Fruit fly (Drosophila melanogaster) whole organism, embryonic: ENCODE measurements around the gene SP555.
A peak's percentile ranks its signal among the peaks of the same experiment; 100 is the strongest.

Experiments used
- Asciz ChIP-seq: fragments of 200-800 bp; sonication (Bioruptor generic); optimal IDR thresholded peaks from 2 replicates; lab custom pipeline; 2017; ENCODE audit warnings: missing biosample characterization, mild to moderate bottlenecking, missing genetic modification characterization, missing genetic modification reagents
- Bdp1 ChIP-seq: fragments of 200-800 bp; sonication (Bioruptor generic); optimal IDR thresholded peaks from 3 replicates; lab custom pipeline; 2016; ENCODE audit warnings: missing biosample characterization, missing genetic modification characterization
- CG10366 ChIP-seq: fragments of 200-800 bp; sonication (Bioruptor generic); IDR thresholded peaks from 2 replicates; pipeline ENCODE4 v1.3.6; 2022; ENCODE audit warnings: missing biosample characterization, missing genetic modification characterization
- CG12071 ChIP-seq: fragments of 200-800 bp; sonication (Bioruptor generic); optimal IDR thresholded peaks from 3 replicates; lab custom pipeline; 2018; ENCODE audit warnings: missing biosample characterization, mild to moderate bottlenecking, missing genetic modification characterization
- CG12942 ChIP-seq: fragments of 200-800 bp; sonication (Bioruptor generic); optimal IDR thresholded peaks from 3 replicates; lab custom pipeline; 2016; ENCODE audit warnings: missing biosample characterization, missing genetic modification characterization
- CG13296 ChIP-seq: fragments of 200-800 bp; sonication (Bioruptor generic); optimal IDR thresholded peaks from 3 replicates; lab custom pipeline; 2018; ENCODE audit warnings: missing biosample characterization, mild to moderate bottlenecking, missing genetic modification characterization
- CG13775 ChIP-seq: fragments of 200-800 bp; sonication (Bioruptor generic); optimal IDR thresholded peaks from 3 replicates; lab custom pipeline; 2017; ENCODE audit warnings: missing biosample characterization, mild to moderate bottlenecking, missing genetic modification characterization
- CG13894 ChIP-seq: fragments of 200-800 bp; sonication (Bioruptor generic); optimal IDR thresholded peaks from 3 replicates; lab custom pipeline; 2018; ENCODE audit warnings: missing biosample characterization, mild to moderate bottlenecking, missing genetic modification characterization, moderate library complexity
- CG15479 ChIP-seq: fragments of 200-800 bp; sonication (Bioruptor generic); optimal IDR thresholded peaks from 3 replicates; lab custom pipeline; 2019; ENCODE audit warnings: missing biosample characterization, mild to moderate bottlenecking, missing genetic modification characterization, moderate library complexity
- CG1602 ChIP-seq: fragments of 200-800 bp; sonication (Bioruptor generic); optimal IDR thresholded peaks from 3 replicates; lab custom pipeline; 2016; ENCODE audit warnings: missing biosample characterization, missing genetic modification characterization
- CG17328 ChIP-seq: fragments of 200-800 bp; sonication (Bioruptor generic); IDR thresholded peaks from 2 replicates; pipeline ENCODE4 v1.3.6; 2022; ENCODE audit warnings: missing biosample characterization, missing genetic modification characterization
- CG17385 ChIP-seq: fragments of 200-800 bp; sonication (Bioruptor generic); optimal IDR thresholded peaks from 3 replicates; lab custom pipeline; 2018; ENCODE audit warnings: missing biosample characterization, mild to moderate bottlenecking, missing genetic modification characterization
- CG18262 ChIP-seq: fragments of 200-800 bp; optimal IDR thresholded peaks from 3 replicates; lab custom pipeline; 2019; ENCODE audit warnings: missing biosample characterization, mild to moderate bottlenecking, missing genetic modification characterization, moderate library complexity
- CG1832 ChIP-seq: fragments of 200-800 bp; sonication (Bioruptor generic); optimal IDR thresholded peaks from 2 replicates; lab custom pipeline; 2017; ENCODE audit warnings: missing biosample characterization, mild to moderate bottlenecking, missing genetic modification characterization, inconsistent platforms
- CG2116 ChIP-seq: fragments of 200-800 bp; sonication (Bioruptor generic); optimal IDR thresholded peaks from 3 replicates; lab custom pipeline; 2018; ENCODE audit warnings: missing biosample characterization, mild to moderate bottlenecking, missing genetic modification characterization
- CG34224 ChIP-seq: fragments of 200-800 bp; sonication (Bioruptor generic); IDR thresholded peaks from 3 replicates; pipeline ENCODE4 v1.3.6; 2022; ENCODE audit warnings: missing biosample characterization, missing genetic modification characterization; ENCODE audit not compliant: partially characterized antibody
- CG4328 ChIP-seq: fragments of 200-800 bp; sonication (Bioruptor generic); optimal IDR thresholded peaks from 3 replicates; lab custom pipeline; 2017; ENCODE audit warnings: missing biosample characterization, missing genetic modification reagents, missing genetic modification characterization
- CG7271 ChIP-seq: fragments of 200-800 bp; sonication (Bioruptor generic); optimal IDR thresholded peaks from 2 replicates; lab custom pipeline; 2018; ENCODE audit warnings: missing biosample characterization, mild to moderate bottlenecking, missing genetic modification characterization, moderate library complexity
- CG7556 ChIP-seq: fragments of 200-800 bp; sonication (Bioruptor generic); optimal IDR thresholded peaks from 2 replicates; lab custom pipeline; 2017; ENCODE audit warnings: missing biosample characterization, mild to moderate bottlenecking, missing genetic modification characterization
- CG8089 ChIP-seq: fragments of 200-800 bp; sonication (Bioruptor generic); optimal IDR thresholded peaks from 3 replicates; lab custom pipeline; 2016; ENCODE audit warnings: missing biosample characterization, missing genetic modification characterization
- CG8290 ChIP-seq, 3 experiments: fragments of 200-800 bp; sonication (Bioruptor generic); optimal IDR thresholded peaks; 2 replicates each; lab custom pipeline; 2016 to 2019; ENCODE audit warnings: missing biosample characterization in 3 of 3, missing genetic modification characterization in 3 of 3, mild to moderate bottlenecking in 2 of 3, moderate library complexity in 1 of 3
- CG9797 ChIP-seq: fragments of 200-800 bp; sonication (Bioruptor generic); optimal IDR thresholded peaks from 3 replicates; lab custom pipeline; 2018; ENCODE audit warnings: missing biosample characterization, mild to moderate bottlenecking, missing genetic modification characterization
- CoRest ChIP-seq: fragments of 200-800 bp; sonication (Bioruptor generic); optimal IDR thresholded peaks from 3 replicates; lab custom pipeline; 2018; ENCODE audit warnings: missing biosample characterization, mild to moderate bottlenecking, missing genetic modification characterization, moderate library complexity
- Dek ChIP-seq: fragments of 200-800 bp; sonication (Bioruptor generic); optimal IDR thresholded peaks from 3 replicates; lab custom pipeline; 2019; ENCODE audit warnings: missing biosample characterization, mild to moderate bottlenecking, missing genetic modification characterization, moderate library complexity
- Doc3 ChIP-seq: fragments of 200-800 bp; sonication (Bioruptor generic); IDR thresholded peaks from 3 replicates; pipeline ENCODE4 v1.3.6; 2022; ENCODE audit warnings: missing biosample characterization, missing genetic modification characterization; ENCODE audit not compliant: partially characterized antibody
- Fer1 ChIP-seq: fragments of 200-800 bp; sonication (Bioruptor generic); optimal IDR thresholded peaks from 2 replicates; lab custom pipeline; 2017; ENCODE audit warnings: missing biosample characterization, mild to moderate bottlenecking, missing genetic modification characterization
- Oli ChIP-seq: fragments of 200-800 bp; sonication (Bioruptor generic); optimal IDR thresholded peaks from 2 replicates; lab custom pipeline; 2018; ENCODE audit warnings: missing biosample characterization, mild to moderate bottlenecking, missing genetic modification characterization, moderate library complexity
- ci ChIP-seq: fragments of 200-800 bp; sonication (Bioruptor generic); IDR thresholded peaks from 3 replicates; pipeline ENCODE4 v1.3.6; 2022; ENCODE audit warnings: missing biosample characterization, missing genetic modification characterization
- dimm ChIP-seq: fragments of 200-800 bp; sonication (Bioruptor generic); IDR thresholded peaks from 2 replicates; pipeline ENCODE4 v1.3.6; 2022; ENCODE audit warnings: missing biosample characterization, missing genetic modification characterization
- gro ChIP-seq: fragments of 200-800 bp; sonication (Bioruptor generic); optimal IDR thresholded peaks from 2 replicates; lab custom pipeline; 2016; ENCODE audit warnings: missing biosample characterization, missing genetic modification characterization
- h ChIP-seq: fragments of >200 bp; optimal IDR thresholded peaks from 2 replicates; lab custom pipeline; 2017
- hkb ChIP-seq, 2 experiments: fragments of 200-800 bp in 1 of 2; fragments of >200 bp in 1 of 2; sonication (Bioruptor generic) in 1 of 2; IDR thresholded peaks in 1 of 2; optimal IDR thresholded peaks in 1 of 2; 2 replicates each; pipeline versions ENCODE4 v1.3.6 to Lab custom; 2017 to 2022; ENCODE audit warnings: missing biosample characterization in 1 of 2, missing genetic modification characterization in 1 of 2
- insv ChIP-seq, 2 experiments: fragments of 200-800 bp; sonication (Bioruptor generic); optimal IDR thresholded peaks; 3 replicates each; lab custom pipeline; 2016 to 2018; ENCODE audit warnings: missing biosample characterization in 2 of 2, missing genetic modification characterization in 2 of 2
- ken ChIP-seq: fragments of 200-800 bp; sonication (Bioruptor generic); IDR thresholded peaks from 3 replicates; pipeline ENCODE4 v1.3.6; 2022; ENCODE audit warnings: missing biosample characterization, missing genetic modification characterization
- odd ChIP-seq: fragments of 200-800 bp; sonication (Bioruptor generic); optimal IDR thresholded peaks from 2 replicates; lab custom pipeline; 2017; ENCODE audit warnings: missing biosample characterization, mild to moderate bottlenecking, missing genetic modification characterization
- pb ChIP-seq: fragments of 200-800 bp; sonication (Bioruptor generic); optimal IDR thresholded peaks from 3 replicates; lab custom pipeline; 2016; ENCODE audit warnings: missing biosample characterization, missing genetic modification characterization
- pros ChIP-seq: fragments of 200-800 bp; sonication (Bioruptor generic); optimal IDR thresholded peaks from 3 replicates; lab custom pipeline; 2019; ENCODE audit warnings: missing biosample characterization, mild to moderate bottlenecking, missing genetic modification characterization, moderate library complexity
- seq ChIP-seq: fragments of 200-800 bp; sonication (Bioruptor generic); IDR thresholded peaks from 2 replicates; pipeline ENCODE4 v1.3.6; 2022; ENCODE audit warnings: missing biosample characterization, missing genetic modification characterization
- so ChIP-seq: fragments of 200-800 bp; sonication (Bioruptor generic); IDR thresholded peaks from 3 replicates; pipeline ENCODE4 v1.3.6; 2022; ENCODE audit warnings: missing biosample characterization, missing genetic modification characterization
- sqz ChIP-seq: fragments of 200-800 bp; sonication (Bioruptor generic); optimal IDR thresholded peaks from 3 replicates; lab custom pipeline; 2018; ENCODE audit warnings: missing biosample characterization, mild to moderate bottlenecking, missing genetic modification characterization
- ssp ChIP-seq: fragments of 200-800 bp; sonication (Bioruptor generic); IDR thresholded peaks from 2 replicates; pipeline ENCODE4 v1.3.6; 2022; ENCODE audit warnings: missing biosample characterization, missing genetic modification characterization
- tap ChIP-seq: fragments of 200-800 bp; optimal IDR thresholded peaks from 3 replicates; lab custom pipeline; 2019; ENCODE audit warnings: missing biosample characterization, mild to moderate bottlenecking, missing genetic modification characterization, moderate library complexity
- tll ChIP-seq, 2 experiments: fragments of 200-800 bp in 1 of 2; fragments of >200 bp in 1 of 2; sonication (Bioruptor generic) in 1 of 2; optimal IDR thresholded peaks; 2 replicates each; lab custom pipeline; 2017 to 2019; ENCODE audit warnings: missing biosample characterization in 2 of 2, missing genetic modification characterization in 2 of 2, mild to moderate bottlenecking in 1 of 2, moderate library complexity in 1 of 2
- toy ChIP-seq: fragments of 200-800 bp; sonication (Bioruptor generic); IDR thresholded peaks from 2 replicates; pipeline ENCODE4 v1.3.6; 2022; ENCODE audit warnings: missing biosample characterization, missing genetic modification characterization
- tup ChIP-seq: fragments of 200-800 bp; sonication (Bioruptor generic); optimal IDR thresholded peaks from 2 replicates; lab custom pipeline; 2016; ENCODE audit warnings: missing biosample characterization, mild to moderate bottlenecking, missing genetic modification characterization, moderate library complexity
- twi ChIP-seq: fragments of 200-800 bp; optimal IDR thresholded peaks from 2 replicates; lab custom pipeline; 2019; ENCODE audit warnings: missing biosample characterization, mild to moderate bottlenecking, missing genetic modification characterization, moderate library complexity
- usp ChIP-seq: fragments of >200 bp; optimal IDR thresholded peaks from 2 replicates; lab custom pipeline; 2017; ENCODE audit warnings: missing biosample characterization, missing genetic modification characterization
- vvl ChIP-seq: fragments of 200-800 bp; sonication (Bioruptor generic); IDR thresholded peaks from 2 replicates; pipeline ENCODE4 v1.3.6; 2022; ENCODE audit warnings: missing biosample characterization, missing genetic modification characterization
- yki ChIP-seq: fragments of >200 bp; optimal IDR thresholded peaks from 3 replicates; lab custom pipeline; 2018

The SP555 gene

DNA sequence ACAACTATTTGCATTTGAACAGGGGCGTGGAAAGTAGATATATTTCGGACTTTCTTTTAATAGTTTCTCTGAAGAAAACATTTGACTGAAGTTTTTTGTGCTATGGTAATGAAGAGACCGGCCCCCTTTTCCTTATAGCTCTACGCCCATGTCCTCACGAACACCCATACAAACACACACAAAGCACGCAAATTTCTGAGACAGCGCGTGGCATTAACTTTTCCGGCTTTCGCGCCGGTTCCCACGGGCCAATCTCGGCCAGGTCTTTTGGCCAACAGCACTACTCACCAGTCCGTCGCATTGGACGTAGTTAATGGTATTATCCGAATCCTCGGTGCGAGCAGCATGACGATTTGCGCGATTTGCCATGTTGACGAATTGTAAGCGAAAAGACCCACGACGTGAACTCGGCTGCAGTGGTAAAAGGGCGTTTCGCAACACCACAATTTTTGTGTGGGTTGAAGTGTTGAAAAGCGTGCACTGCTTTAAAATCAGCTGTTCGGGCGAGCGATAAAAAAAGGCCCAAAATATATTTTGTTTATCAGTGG, 14.9 kb downstream of the SP555 start, which contains the start of gene senju (continued):
- peak; percentile 90 for TF ChIP-seq gro (GFP tag; lab: Kevin White, UChicago)
- TF ChIP-seq CG1602 (GFP tag; lab: Kevin White, UChicago): peak; percentile 69
- peak; percentile 74 for TF ChIP-seq Asciz
- peak; percentile 75; the same call in 2 of the 3 replicates for TF ChIP-seq so (GFP tag; lab: Robert Waterston, UW)
- TF ChIP-seq CG17328: peak; percentile 92
- peak; percentile 63; the same call in 2 of the 3 replicates for TF ChIP-seq CG34224
- TF ChIP-seq CG7556 (GFP tag; lab: Kevin White, UChicago): peak; percentile 86
- peak; percentile 61 for TF ChIP-seq CG9797 (GFP tag; lab: Kevin White, UChicago)
- peak; percentile 77 for TF ChIP-seq CG12071 (GFP tag; lab: Kevin White, UChicago)
- TF ChIP-seq vvl (GFP tag; lab: Robert Waterston, UW): peak; percentile 96
- no peak for TF ChIP-seq tup
- TF ChIP-seq toy (GFP tag; lab: Robert Waterston, UW): peak; percentile 35; the same call in 1 of the 2 replicates
- peak; percentile 79 for TF ChIP-seq odd (GFP tag; lab: Kevin White, UChicago)
- peak; percentile 81 for TF ChIP-seq seq (GFP tag; lab: Robert Waterston, UW)
- peak; percentile 96 for TF ChIP-seq ci
- peak; percentile 67 for TF ChIP-seq CG2116 (GFP tag; lab: Kevin White, UChicago)
- TF ChIP-seq Fer1 (GFP tag; lab: Kevin White, UChicago): peak; percentile 87
- peak; percentile 75 for TF ChIP-seq Dek (tag; lab: Kevin White, UChicago)
- peak; percentile 94 for TF ChIP-seq CG15479
- TF ChIP-seq twi (tag; lab: Kevin White, UChicago): peak; percentile 48
- no peak for TF ChIP-seq usp (GFP tag; lab: Kevin White, UChicago)
- TF ChIP-seq ssp: peak; percentile 62
- TF ChIP-seq sqz (GFP tag; lab: Kevin White, UChicago): peak; percentile 95
- TF ChIP-seq tap (tag; lab: Kevin White, UChicago): peak; percentile 50
- peak; percentile 80 for TF ChIP-seq CG8089 (GFP tag; lab: Kevin White, UChicago)
- TF ChIP-seq h (lab: Kevin White, UChicago): no peak
- TF ChIP-seq CG13894 (tag; lab: Kevin White, UChicago): peak; percentile 82
- TF ChIP-seq Oli (tag; lab: Kevin White, UChicago): peak; percentile 78
- TF ChIP-seq CoRest: peak; percentile 69
- TF ChIP-seq CG13775 (GFP tag; lab: Kevin White, UChicago): peak; percentile 84
- no peak for TF ChIP-seq hkb (optimal IDR thresholded peaks at IDR 0.05; lab: Kevin White, UChicago)
- peak; percentile 84 for TF ChIP-seq hkb (GFP tag; IDR thresholded peaks at IDR 0.05; lab: Robert Waterston, UW)
- peak in 1 of 2 experiments; percentile 64 for TF ChIP-seq insv (GFP tag; optimal IDR thresholded peaks at IDR 0.05; lab: Kevin White, UChicago)
- peak; percentile 83 for TF ChIP-seq CG4328 (GFP tag; lab: Kevin White, UChicago)
- no peak for TF ChIP-seq yki (lab: Kevin White, UChicago)
- TF ChIP-seq CG17385 (GFP tag; lab: Kevin White, UChicago): peak; percentile 83
- TF ChIP-seq CG13296 (GFP tag; lab: Kevin White, UChicago): peak; percentile 80
- peak; percentile 79 for TF ChIP-seq pb
- TF ChIP-seq CG18262 (tag; lab: Kevin White, UChicago): peak; percentile 78
- peak; percentile 20 for TF ChIP-seq pros (GFP tag; lab: Kevin White, UChicago)
- peak; percentile 72 for TF ChIP-seq CG8290 (GFP tag; optimal IDR thresholded peaks at IDR 0.05; lab: Kevin White, UChicago)
- TF ChIP-seq CG8290 (tag; optimal IDR thresholded peaks at IDR 0.05; lab: Kevin White, UChicago): peak; percentile 33 to 91
- TF ChIP-seq CG1832 (GFP tag; lab: Kevin White, UChicago): peak; percentile 31
- TF ChIP-seq CG12942 (GFP tag; lab: Kevin White, UChicago): peak; percentile 84
- peak in 1 of 2 experiments; percentile 19 for TF ChIP-seq tll (GFP tag; optimal IDR thresholded peaks at IDR 0.05; lab: Kevin White, UChicago)
- peak; percentile 82 for TF ChIP-seq CG10366
- no peak for TF ChIP-seq Doc3 (GFP tag; lab: Robert Waterston, UW)
- TF ChIP-seq ken (GFP tag; lab: Robert Waterston, UW): peak; percentile 81
- TF ChIP-seq Bdp1: peak; percentile 78
- TF ChIP-seq CG7271 (tag; lab: Kevin White, UChicago): no peak
- TF ChIP-seq dimm: no peak
